Fruit fly (Drosophila melanogaster) whole organism, embryonic: ENCODE measurements around the gene PGRP-LA.

Experiments
- Asciz ChIP-seq: fragments of 200-800 bp; sonication (Bioruptor generic); optimal IDR thresholded peaks from 2 replicates; lab custom pipeline; 2017; ENCODE audit warnings: missing biosample characterization, mild to moderate bottlenecking, missing genetic modification characterization, missing genetic modification reagents
- B-H1 ChIP-seq: fragments of 200-800 bp; sonication (Bioruptor generic); IDR thresholded peaks from 3 replicates; pipeline ENCODE4 v1.3.6; 2022; ENCODE audit warnings: missing biosample characterization, missing genetic modification characterization
- Blimp-1 ChIP-seq: fragments of 200-800 bp; sonication (Bioruptor generic); optimal IDR thresholded peaks from 3 replicates; lab custom pipeline; 2018; ENCODE audit warnings: missing biosample characterization, missing genetic modification characterization, mild to moderate bottlenecking, moderate library complexity, missing genetic modification reagents
- Bteb2 ChIP-seq: fragments of 200-800 bp; sonication (Bioruptor generic); optimal IDR thresholded peaks from 2 replicates; lab custom pipeline; 2016; ENCODE audit warnings: missing biosample characterization, missing genetic modification characterization
- CG15011 ChIP-seq: fragments of 200-800 bp; sonication (Bioruptor generic); optimal IDR thresholded peaks from 3 replicates; lab custom pipeline; 2018; ENCODE audit warnings: missing biosample characterization, mild to moderate bottlenecking, missing genetic modification characterization
- CG15514 ChIP-seq: fragments of 200-800 bp; sonication (Bioruptor generic); optimal IDR thresholded peaks from 3 replicates; lab custom pipeline; 2017; ENCODE audit warnings: missing biosample characterization, missing genetic modification characterization, mild to moderate bottlenecking, moderate library complexity, missing genetic modification reagents
- CG17802 ChIP-seq: fragments of 200-800 bp; sonication (Bioruptor generic); optimal IDR thresholded peaks from 2 replicates; lab custom pipeline; 2018; ENCODE audit warnings: missing biosample characterization, mild to moderate bottlenecking, missing genetic modification characterization, moderate library complexity
- CG1792 ChIP-seq: fragments of 200-800 bp; sonication (Bioruptor generic); optimal IDR thresholded peaks from 2 replicates; lab custom pipeline; 2016; ENCODE audit warnings: missing biosample characterization, missing genetic modification characterization
- CG2120 ChIP-seq: fragments of 200-800 bp; sonication (Bioruptor generic); optimal IDR thresholded peaks from 3 replicates; lab custom pipeline; 2016; ENCODE audit warnings: missing biosample characterization, missing genetic modification characterization
- CG2199 ChIP-seq: fragments of 200-800 bp; sonication (Bioruptor generic); IDR thresholded peaks from 3 replicates; pipeline ENCODE4 v1.3.6; 2022; ENCODE audit warnings: missing biosample characterization, missing genetic modification characterization
- CG42726 ChIP-seq: fragments of 200-800 bp; sonication (Bioruptor generic); IDR thresholded peaks from 2 replicates; pipeline ENCODE4 v1.3.6; 2022; ENCODE audit warnings: missing biosample characterization, missing genetic modification characterization; ENCODE audit not compliant: partially characterized antibody
- CG4282 ChIP-seq: fragments of 200-800 bp; sonication (Bioruptor generic); optimal IDR thresholded peaks from 2 replicates; lab custom pipeline; 2016; ENCODE audit warnings: missing biosample characterization, missing genetic modification characterization
- CG4730 ChIP-seq: fragments of 200-800 bp; sonication (Bioruptor generic); IDR thresholded peaks from 2 replicates; pipeline ENCODE4 v1.3.6; 2022; ENCODE audit warnings: missing biosample characterization, missing genetic modification characterization
- CG6654 ChIP-seq: fragments of 200-800 bp; sonication (Bioruptor generic); optimal IDR thresholded peaks from 2 replicates; lab custom pipeline; 2017; ENCODE audit warnings: missing biosample characterization, mild to moderate bottlenecking, missing genetic modification characterization
- CG7357 ChIP-seq: fragments of 200-800 bp; sonication (Bioruptor generic); IDR thresholded peaks from 3 replicates; pipeline ENCODE4 v1.3.6; 2022; ENCODE audit warnings: missing biosample characterization, missing genetic modification characterization
- CG8281 ChIP-seq: fragments of 200-800 bp; sonication (Bioruptor generic); optimal IDR thresholded peaks from 2 replicates; lab custom pipeline; 2018; ENCODE audit warnings: missing biosample characterization, mild to moderate bottlenecking, missing genetic modification characterization, moderate library complexity
- Dip3 ChIP-seq: fragments of 200-800 bp; sonication (Bioruptor generic); optimal IDR thresholded peaks from 3 replicates; lab custom pipeline; 2016; ENCODE audit warnings: missing biosample characterization, missing genetic modification characterization
- Doc3 ChIP-seq: fragments of 200-800 bp; sonication (Bioruptor generic); IDR thresholded peaks from 3 replicates; pipeline ENCODE4 v1.3.6; 2022; ENCODE audit warnings: missing biosample characterization, missing genetic modification characterization; ENCODE audit not compliant: partially characterized antibody
- E2f1 ChIP-seq: fragments of 200-800 bp; sonication (Bioruptor generic); IDR thresholded peaks from 2 replicates; pipeline ENCODE4 v1.3.6; 2022; ENCODE audit warnings: missing biosample characterization, missing genetic modification characterization
- Fer1 ChIP-seq: fragments of 200-800 bp; sonication (Bioruptor generic); optimal IDR thresholded peaks from 2 replicates; lab custom pipeline; 2017; ENCODE audit warnings: missing biosample characterization, mild to moderate bottlenecking, missing genetic modification characterization
- Gsc ChIP-seq: fragments of 200-800 bp; sonication (Bioruptor generic); IDR thresholded peaks from 2 replicates; pipeline ENCODE4 v1.3.6; 2022; ENCODE audit warnings: missing biosample characterization, missing genetic modification characterization
- HLHmδ ChIP-seq: fragments of 200-800 bp; sonication (Bioruptor generic); optimal IDR thresholded peaks from 2 replicates; lab custom pipeline; 2018; ENCODE audit warnings: missing biosample characterization, mild to moderate bottlenecking, missing genetic modification characterization, moderate library complexity
- Hr39 ChIP-seq: fragments of >200 bp; optimal IDR thresholded peaks from 2 replicates; lab custom pipeline; 2017
- Lhr ChIP-seq: fragments of 200-800 bp; sonication (Bioruptor generic); optimal IDR thresholded peaks from 3 replicates; lab custom pipeline; 2017; ENCODE audit warnings: mild to moderate bottlenecking, missing biosample characterization, missing genetic modification reagents, missing genetic modification characterization
- MBD-R2 ChIP-seq: fragments of 200-800 bp; sonication (Bioruptor generic); IDR thresholded peaks from 2 replicates; pipeline ENCODE4 v1.3.6; 2022; ENCODE audit warnings: missing biosample characterization, missing genetic modification characterization
- NC2β ChIP-seq: fragments of 200-800 bp; sonication (Bioruptor generic); optimal IDR thresholded peaks from 2 replicates; lab custom pipeline; 2016; ENCODE audit warnings: missing biosample characterization, missing genetic modification characterization
- Opbp ChIP-seq: fragments of 200-800 bp; sonication (Bioruptor generic); IDR thresholded peaks from 3 replicates; pipeline ENCODE4 v1.3.6; 2022; ENCODE audit warnings: missing biosample characterization, missing genetic modification characterization; ENCODE audit not compliant: partially characterized antibody
- Poxn ChIP-seq: fragments of 200-800 bp; sonication (Bioruptor generic); IDR thresholded peaks from 2 replicates; pipeline ENCODE4 v1.3.6; 2022; ENCODE audit warnings: missing biosample characterization, missing genetic modification characterization
- Side ChIP-seq: fragments of 200-800 bp; sonication (Bioruptor generic); optimal IDR thresholded peaks from 2 replicates; lab custom pipeline; 2016; ENCODE audit warnings: missing biosample characterization, missing genetic modification characterization
- Sox102F ChIP-seq: fragments of 200-800 bp; sonication (Bioruptor generic); optimal IDR thresholded peaks from 2 replicates; lab custom pipeline; 2018; ENCODE audit warnings: missing biosample characterization, mild to moderate bottlenecking, missing genetic modification characterization, moderate library complexity
- TFAM ChIP-seq: fragments of 200-800 bp; sonication (Bioruptor generic); optimal IDR thresholded peaks from 2 replicates; lab custom pipeline; 2017; ENCODE audit warnings: missing biosample characterization, missing genetic modification characterization, inconsistent platforms
- Taf1 ChIP-seq: fragments of 200-800 bp; sonication (Bioruptor generic); IDR thresholded peaks from 2 replicates; pipeline ENCODE4 v1.3.6; 2022; ENCODE audit warnings: missing biosample characterization, missing genetic modification characterization
- Vsx1 ChIP-seq: fragments of 200-800 bp; sonication (Bioruptor generic); optimal IDR thresholded peaks from 2 replicates; lab custom pipeline; 2017; ENCODE audit warnings: missing biosample characterization, mild to moderate bottlenecking, missing genetic modification characterization, missing genetic modification reagents
- ato ChIP-seq: fragments of 200-800 bp; sonication (Bioruptor generic); IDR thresholded peaks from 2 replicates; pipeline ENCODE4 v1.3.6; 2022; ENCODE audit warnings: missing biosample characterization, missing genetic modification characterization; ENCODE audit not compliant: partially characterized antibody
- az2 ChIP-seq: fragments of 200-800 bp; sonication (Bioruptor generic); optimal IDR thresholded peaks from 3 replicates; lab custom pipeline; 2016; ENCODE audit warnings: missing biosample characterization, missing genetic modification characterization
- bbx ChIP-seq: fragments of 200-800 bp; sonication (Bioruptor generic); IDR thresholded peaks from 2 replicates; pipeline ENCODE4 v1.3.6; 2022; ENCODE audit warnings: missing biosample characterization, missing genetic modification characterization; ENCODE audit not compliant: partially characterized antibody
- chinmo ChIP-seq: fragments of 200-800 bp; sonication (Bioruptor generic); IDR thresholded peaks from 4 replicates; pipeline ENCODE4 v1.3.6; 2022; ENCODE audit warnings: missing biosample characterization, missing genetic modification characterization; ENCODE audit not compliant: partially characterized antibody
- ci ChIP-seq: fragments of 200-800 bp; sonication (Bioruptor generic); IDR thresholded peaks from 3 replicates; pipeline ENCODE4 v1.3.6; 2022; ENCODE audit warnings: missing biosample characterization, missing genetic modification characterization
- crc ChIP-seq: fragments of 200-800 bp; sonication (Bioruptor generic); optimal IDR thresholded peaks from 2 replicates; lab custom pipeline; 2016; ENCODE audit warnings: missing biosample characterization, missing genetic modification characterization
- croc ChIP-seq: fragments of 200-800 bp; sonication (Bioruptor generic); conservative IDR thresholded peaks from 3 replicates; pipeline ENCODE4 v1.3.6; 2022; ENCODE audit warnings: missing biosample characterization, missing genetic modification characterization
- gcm ChIP-seq: fragments of 200-800 bp; sonication (Bioruptor generic); optimal IDR thresholded peaks from 2 replicates; lab custom pipeline; 2019; ENCODE audit warnings: missing biosample characterization, mild to moderate bottlenecking, missing genetic modification characterization, moderate library complexity
- jing ChIP-seq: fragments of 200-800 bp; sonication (Bioruptor generic); optimal IDR thresholded peaks from 2 replicates; lab custom pipeline; 2018; ENCODE audit warnings: missing biosample characterization, mild to moderate bottlenecking, missing genetic modification characterization
- kah ChIP-seq: fragments of 200-800 bp; sonication (Bioruptor generic); optimal IDR thresholded peaks from 2 replicates; lab custom pipeline; 2018; ENCODE audit warnings: missing biosample characterization, mild to moderate bottlenecking, missing genetic modification characterization
- pum ChIP-seq: fragments of 200-800 bp; sonication (Bioruptor generic); optimal IDR thresholded peaks from 2 replicates; lab custom pipeline; 2016; ENCODE audit warnings: missing biosample characterization, missing genetic modification characterization
- repo ChIP-seq: fragments of 200-800 bp; sonication (Bioruptor generic); optimal IDR thresholded peaks from 2 replicates; lab custom pipeline; 2016; ENCODE audit warnings: missing biosample characterization, missing genetic modification characterization
- schlank ChIP-seq: fragments of 200-800 bp; sonication (Bioruptor generic); optimal IDR thresholded peaks from 2 replicates; lab custom pipeline; 2018; ENCODE audit warnings: missing biosample characterization, mild to moderate bottlenecking, missing genetic modification characterization
- sisA ChIP-seq: fragments of 200-800 bp; sonication (Bioruptor generic); IDR thresholded peaks from 2 replicates; pipeline ENCODE4 v1.3.6; 2022; ENCODE audit warnings: missing biosample characterization, missing genetic modification characterization
- sna ChIP-seq: fragments of 200-800 bp; sonication (Bioruptor generic); IDR thresholded peaks from 2 replicates; pipeline ENCODE4 v1.3.6; 2022; ENCODE audit warnings: missing biosample characterization, missing genetic modification characterization; ENCODE audit not compliant: partially characterized antibody
- stc ChIP-seq: fragments of 200-800 bp; sonication (Bioruptor generic); IDR thresholded peaks from 2 replicates; pipeline ENCODE4 v1.3.6; 2022; ENCODE audit warnings: missing biosample characterization, missing genetic modification characterization
- tio ChIP-seq: fragments of 200-800 bp; sonication (Bioruptor generic); optimal IDR thresholded peaks from 2 replicates; lab custom pipeline; 2017; ENCODE audit warnings: missing biosample characterization, missing genetic modification characterization, inconsistent platforms
- tx ChIP-seq: fragments of 200-800 bp; sonication (Bioruptor generic); optimal IDR thresholded peaks from 2 replicates; lab custom pipeline; 2016; ENCODE audit warnings: missing biosample characterization, missing genetic modification characterization

PGRP-LA gene

DNA sequence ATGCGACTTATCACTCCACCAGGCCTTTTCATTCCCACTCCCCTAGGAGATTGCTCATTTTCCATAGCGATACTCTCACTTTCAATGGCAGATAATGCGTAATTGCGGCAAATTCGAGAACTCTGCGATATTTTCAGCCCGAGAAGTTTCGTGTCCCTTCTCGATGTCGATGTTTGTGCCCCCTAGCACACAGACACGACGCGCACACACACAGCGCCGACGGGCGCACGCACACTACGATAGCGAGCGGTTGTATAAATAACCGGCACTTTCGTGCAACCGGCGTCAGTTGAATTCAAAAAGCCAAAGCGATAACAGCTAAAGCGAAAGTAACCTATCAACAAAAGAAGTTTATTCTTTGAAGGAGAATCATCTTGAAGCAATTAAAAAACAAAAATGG, 47.5 kb downstream of the PGRP-LA start, which contains the start of gene Hsp23 (continued):
- TF ChIP-seq chinmo (no peak), Bteb2 (no peak), tio (GFP tag; lab: Kevin White, UChicago) (no peak), ato (GFP tag; lab: Robert Waterston, UW) (no peak), Taf1 (no peak), Hr39 (lab: Kevin White, UChicago) (no peak), CG17802 (tag; lab: Kevin White, UChicago) (no peak), tx (no peak), jing (GFP tag; lab: Kevin White, UChicago) (no peak), CG7357 (GFP tag; lab: Robert Waterston, UW) (no peak), schlank (tag; lab: Kevin White, UChicago) (no peak), HLHmδ (no peak), E2f1 (GFP tag; lab: Robert Waterston, UW) (no peak), Opbp (GFP tag; lab: Robert Waterston, UW) (peak; percentile 54; the same call in 2 of the 3 replicates), CG6654 (GFP tag; lab: Kevin White, UChicago) (no peak), Dip3 (GFP tag; lab: Kevin White, UChicago) (no peak), Sox102F (GFP tag; lab: Kevin White, UChicago) (no peak), Doc3 (GFP tag; lab: Robert Waterston, UW) (no peak), CG15011 (no peak), CG15514 (GFP tag; lab: Kevin White, UChicago) (no peak), stc (GFP tag; lab: Robert Waterston, UW) (no peak), Poxn (no peak), B-H1 (GFP tag; lab: Robert Waterston, UW) (no peak), CG2199 (GFP tag; lab: Robert Waterston, UW) (peak; percentile 50; the same call in 1 of the 3 replicates), croc (no peak), bbx (GFP tag; lab: Robert Waterston, UW) (peak; percentile 37; the same call in 1 of the 2 replicates), CG8281 (tag; lab: Kevin White, UChicago) (no peak), CG1792 (GFP tag; lab: Kevin White, UChicago) (no peak), ci (GFP tag; lab: Robert Waterston, UW) (0 out of 3 replicates have a peak, but pooled peaks have one; percentile 10), Gsc (no peak), CG42726 (GFP tag; lab: Robert Waterston, UW) (no peak), repo (no peak), pum (GFP tag; lab: Kevin White, UChicago) (no peak), Side (GFP tag; lab: Kevin White, UChicago) (no peak), sisA (GFP tag; lab: Robert Waterston, UW) (no peak), NC2β (no peak), Lhr (no peak), CG4730 (no peak), CG4282 (GFP tag; lab: Kevin White, UChicago) (no peak), Blimp-1 (GFP tag; lab: Kevin White, UChicago) (peak; percentile 68), kah (no peak), Fer1 (GFP tag; lab: Kevin White, UChicago) (no peak), crc (GFP tag; lab: Kevin White, UChicago) (no peak), MBD-R2 (GFP tag; lab: Robert Waterston, UW) (0 out of 2 replicates have a peak, but pooled peaks have one; percentile 9), sna (GFP tag; lab: Robert Waterston, UW) (peak; percentile 38; the same call in 1 of the 2 replicates), TFAM (GFP tag; lab: Kevin White, UChicago) (no peak), CG2120 (GFP tag; lab: Kevin White, UChicago) (no peak), az2 (GFP tag; lab: Kevin White, UChicago) (no peak), Asciz (no peak), gcm (GFP tag; lab: Kevin White, UChicago) (no peak), Vsx1 (no peak)
